Worm (Caenorhabditis elegans) whole organism, L3 larva: ENCODE results near the gene str-111.
A peak's percentile ranks its signal among the peaks of the same experiment; 100 is the strongest.

Source experiments
- R02D3.7 ChIP-seq: fragments of 150-350 bp; optimal IDR thresholded peaks from 2 replicates; lab custom pipeline; 2014; ENCODE audit warnings: missing biosample characterization, missing genetic modification characterization
- ZK546.5 ChIP-seq: sonication (generic microtip); optimal IDR thresholded peaks from 2 replicates; lab custom pipeline; 2017; ENCODE audit warnings: missing biosample characterization, missing genetic modification characterization
- aly-2 ChIP-seq: fragments of 150-350 bp; optimal IDR thresholded peaks from 2 replicates; lab custom pipeline; 2014; ENCODE audit warnings: missing biosample characterization, missing genetic modification characterization
- ceh-16 ChIP-seq: sonication (generic microtip); optimal IDR thresholded peaks from 2 replicates; lab custom pipeline; 2017; ENCODE audit warnings: missing biosample characterization, missing genetic modification characterization
- ceh-9 ChIP-seq: sonication (generic microtip); optimal IDR thresholded peaks from 2 replicates; lab custom pipeline; 2018; ENCODE audit warnings: missing biosample characterization, missing genetic modification characterization
- daf-12 ChIP-seq: fragments of 150-350 bp; optimal IDR thresholded peaks from 2 replicates; lab custom pipeline; 2014; ENCODE audit warnings: missing biosample characterization, missing genetic modification reagents, missing genetic modification characterization
- egl-27 ChIP-seq: sonication (generic microtip); optimal IDR thresholded peaks from 4 replicates; lab custom pipeline; 2017; ENCODE audit warnings: missing biosample characterization, missing genetic modification reagents, missing genetic modification characterization
- egl-5 ChIP-seq: fragments of 150-350 bp; optimal IDR thresholded peaks from 2 replicates; lab custom pipeline; 2017; ENCODE audit warnings: missing biosample characterization, missing genetic modification reagents, missing genetic modification characterization, inconsistent platforms
- elt-1 ChIP-seq: fragments of 150-350 bp; optimal IDR thresholded peaks from 2 replicates; lab custom pipeline; 2014; ENCODE audit warnings: missing biosample characterization, missing genetic modification characterization
- elt-2 ChIP-seq: sonication (generic microtip); optimal IDR thresholded peaks from 2 replicates; lab custom pipeline; 2016; ENCODE audit warnings: missing genetic modification reagents, mild to moderate bottlenecking, missing genetic modification characterization, missing compliant biosample characterization
- elt-3 ChIP-seq, 3 experiments: fragments of 150-350 bp in 1 of 3; sonication (generic microtip) in 2 of 3; optimal IDR thresholded peaks; 2 replicates in 2 of 3; 4 replicates in 1 of 3; lab custom pipeline; 2014 to 2017; ENCODE audit warnings: missing biosample characterization in 3 of 3, missing genetic modification characterization in 3 of 3
- eor-1 ChIP-seq, 2 experiments: fragments of 150-350 bp; optimal IDR thresholded peaks; 2 replicates each; lab custom pipeline; 2014 to 2018; ENCODE audit warnings: missing biosample characterization in 2 of 2, missing genetic modification characterization in 2 of 2
- fkh-10 ChIP-seq: sonication (generic microtip); optimal IDR thresholded peaks from 2 replicates; lab custom pipeline; 2017; ENCODE audit warnings: missing biosample characterization, missing genetic modification reagents, missing genetic modification characterization
- fos-1 ChIP-seq: fragments of 150-350 bp; optimal IDR thresholded peaks from 2 replicates; lab custom pipeline; 2014; ENCODE audit warnings: missing biosample characterization, missing genetic modification characterization
- hmg-11 ChIP-seq: sonication (generic microtip); optimal IDR thresholded peaks from 2 replicates; lab custom pipeline; 2016; ENCODE audit warnings: missing genetic modification characterization, missing compliant biosample characterization
- jun-1 ChIP-seq: fragments of 150-350 bp; optimal IDR thresholded peaks from 2 replicates; lab custom pipeline; 2014; ENCODE audit warnings: missing biosample characterization, missing genetic modification reagents, missing genetic modification characterization
- lin-15B ChIP-seq: fragments of 150-350 bp; optimal IDR thresholded peaks from 2 replicates; lab custom pipeline; 2014; ENCODE audit warnings: missing biosample characterization, missing genetic modification characterization
- lin-39 ChIP-seq: fragments of 150-350 bp; optimal IDR thresholded peaks from 2 replicates; lab custom pipeline; 2018; ENCODE audit warnings: missing biosample characterization, missing genetic modification reagents, missing genetic modification characterization
- lsy-12 ChIP-seq: sonication (generic microtip); optimal IDR thresholded peaks from 2 replicates; lab custom pipeline; 2016; ENCODE audit warnings: mild to moderate bottlenecking, missing genetic modification characterization, missing compliant biosample characterization
- mdl-1 ChIP-seq: fragments of 150-350 bp; optimal IDR thresholded peaks from 2 replicates; lab custom pipeline; 2014; ENCODE audit warnings: missing biosample characterization, missing genetic modification characterization
- nhr-12 ChIP-seq: fragments of 150-350 bp; optimal IDR thresholded peaks from 2 replicates; lab custom pipeline; 2014; ENCODE audit warnings: missing biosample characterization, missing genetic modification characterization
- nhr-23 ChIP-seq: fragments of 150-350 bp; optimal IDR thresholded peaks from 2 replicates; lab custom pipeline; 2014; ENCODE audit warnings: missing biosample characterization, missing genetic modification reagents, missing genetic modification characterization
- nhr-25 ChIP-seq: sonication (generic microtip); optimal IDR thresholded peaks from 2 replicates; lab custom pipeline; 2017; ENCODE audit warnings: missing biosample characterization, missing genetic modification characterization
- nhr-28 ChIP-seq: fragments of 150-350 bp; optimal IDR thresholded peaks from 2 replicates; lab custom pipeline; 2014; ENCODE audit warnings: missing biosample characterization, missing genetic modification characterization
- nhr-43 ChIP-seq: sonication (generic microtip); optimal IDR thresholded peaks from 2 replicates; lab custom pipeline; 2016; ENCODE audit warnings: mild to moderate bottlenecking, missing genetic modification characterization, missing compliant biosample characterization; ENCODE audit not compliant: poor library complexity, severe bottlenecking
- nhr-67 ChIP-seq: fragments of 150-350 bp; optimal IDR thresholded peaks from 2 replicates; lab custom pipeline; 2014; ENCODE audit warnings: missing biosample characterization, missing genetic modification characterization
- nhr-76 ChIP-seq: fragments of 150-350 bp; sonication (generic microtip); optimal IDR thresholded peaks from 5 replicates; lab custom pipeline; 2014; ENCODE audit warnings: missing biosample characterization, missing genetic modification characterization
- nhr-77 ChIP-seq: fragments of 150-350 bp; optimal IDR thresholded peaks from 2 replicates; lab custom pipeline; 2014; ENCODE audit warnings: missing biosample characterization, missing genetic modification characterization
- pha-4 ChIP-seq: fragments of 150-350 bp; optimal IDR thresholded peaks from 2 replicates; lab custom pipeline; 2014; ENCODE audit warnings: missing biosample characterization, missing genetic modification reagents, missing genetic modification characterization
- pqm-1 ChIP-seq: fragments of 150-350 bp; optimal IDR thresholded peaks from 2 replicates; lab custom pipeline; 2017; ENCODE audit warnings: missing biosample characterization, missing genetic modification characterization, inconsistent platforms
- skn-1 ChIP-seq: fragments of 150-350 bp; optimal IDR thresholded peaks from 2 replicates; lab custom pipeline; 2014; ENCODE audit warnings: missing biosample characterization, missing genetic modification characterization
- snpc-4 ChIP-seq: fragments of 150-350 bp; optimal IDR thresholded peaks from 2 replicates; lab custom pipeline; 2014; ENCODE audit warnings: missing biosample characterization, missing genetic modification characterization
- unc-39 ChIP-seq: sonication (generic microtip); optimal IDR thresholded peaks from 4 replicates; lab custom pipeline; 2017; ENCODE audit warnings: missing biosample characterization, missing genetic modification characterization
- ztf-11 ChIP-seq: fragments of 150-350 bp; optimal IDR thresholded peaks from 2 replicates; lab custom pipeline; 2014; ENCODE audit warnings: missing biosample characterization, missing genetic modification characterization
- ztf-4 ChIP-seq: fragments of 150-350 bp; optimal IDR thresholded peaks from 2 replicates; lab custom pipeline; 2014; ENCODE audit warnings: missing biosample characterization, missing genetic modification characterization

str-111 gene

DNA sequence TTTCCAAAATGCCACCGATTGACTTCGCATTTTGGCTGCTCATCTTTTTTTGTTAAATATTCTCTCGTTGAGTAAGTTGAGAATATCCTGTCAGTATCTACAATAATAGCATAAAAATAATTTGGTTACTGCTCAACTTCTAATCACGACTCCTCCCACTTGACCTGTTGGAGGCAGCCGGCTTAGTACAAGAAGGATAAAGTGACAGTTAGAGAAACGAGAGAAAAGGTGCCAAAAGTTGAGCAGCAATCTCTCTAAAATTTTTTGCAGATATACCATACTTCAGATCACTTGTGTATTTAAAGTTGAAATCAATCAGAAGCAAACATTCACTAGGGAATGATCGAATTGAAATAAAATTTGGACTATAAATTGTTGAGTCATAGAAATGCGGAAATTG lies 44.2 kb downstream of the str-111 start, which contains the start of gene nhr-111:
TSS of gene nhr-111 (minus strand) at position 101 of the 400 bp plus-strand sequence.
- TF ChIP-seq ztf-4 (tag; lab: Kevin White, UChicago) (no peak), fkh-10 (no peak), elt-2 (tag; lab: Kevin White, UChicago) (no peak), eor-1 (tag; optimal IDR thresholded peaks at IDR 0.05; lab: Kevin White, UChicago) (no peak), nhr-76 (no peak), nhr-43 (tag; lab: Kevin White, UChicago) (no peak), nhr-12 (tag; lab: Kevin White, UChicago) (no peak), ceh-9 (tag; lab: Kevin White, UChicago) (no peak), nhr-28 (tag; lab: Kevin White, UChicago) (no peak), egl-5 (tag; lab: Kevin White, UChicago) (no peak), jun-1 (no peak), elt-1 (no peak), fos-1 (tag; lab: Kevin White, UChicago) (no peak), mdl-1 (no peak), R02D3.7 (tag; lab: Kevin White, UChicago) (no peak), nhr-77 (tag; lab: Kevin White, UChicago) (no peak), ceh-16 (no peak)

- TF ChIP-seq R02D3.7 (tag; lab: Kevin White, UChicago): no peak
- no peak for TF ChIP-seq ceh-16
- peak; percentile 56 for TF ChIP-seq pha-4 (tag; lab: Kevin White, UChicago)
- peak; percentile 1 for TF ChIP-seq pqm-1
Measured at ce11 chrV:16121451-16121850, 47.5 kb downstream of the str-111 start.

DNA sequence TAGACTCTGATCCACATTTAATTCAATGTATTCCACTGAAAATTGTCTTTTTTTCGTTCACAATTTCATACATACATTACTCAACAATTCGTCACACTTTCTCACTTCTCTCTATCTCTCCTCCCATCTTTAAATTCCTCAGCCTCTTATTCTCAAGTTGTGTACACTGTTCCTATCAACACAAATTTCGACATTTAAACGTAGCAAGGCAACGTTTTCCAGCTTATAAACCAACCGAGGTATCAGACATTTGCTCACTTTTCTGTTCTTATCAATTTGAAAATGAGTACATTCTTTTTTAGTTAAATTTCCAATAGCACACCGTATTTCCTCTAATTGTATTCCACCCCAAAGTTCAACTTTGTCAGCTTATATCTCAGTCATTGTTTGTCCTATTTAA lies 48.0 kb downstream of the str-111 start, which contains the start of gene skr-3:
TSS of gene skr-3 (plus strand) at position 163 of the 400 bp plus-strand sequence.
- peak; percentile 67 for TF ChIP-seq elt-2 (tag; lab: Kevin White, UChicago)
- no peak for TF ChIP-seq lsy-12 (tag; lab: Kevin White, UChicago)
- peak; percentile 57 for TF ChIP-seq pha-4 (tag; lab: Kevin White, UChicago)
- TF ChIP-seq skn-1 (tag; lab: Kevin White, UChicago): no peak

DNA sequence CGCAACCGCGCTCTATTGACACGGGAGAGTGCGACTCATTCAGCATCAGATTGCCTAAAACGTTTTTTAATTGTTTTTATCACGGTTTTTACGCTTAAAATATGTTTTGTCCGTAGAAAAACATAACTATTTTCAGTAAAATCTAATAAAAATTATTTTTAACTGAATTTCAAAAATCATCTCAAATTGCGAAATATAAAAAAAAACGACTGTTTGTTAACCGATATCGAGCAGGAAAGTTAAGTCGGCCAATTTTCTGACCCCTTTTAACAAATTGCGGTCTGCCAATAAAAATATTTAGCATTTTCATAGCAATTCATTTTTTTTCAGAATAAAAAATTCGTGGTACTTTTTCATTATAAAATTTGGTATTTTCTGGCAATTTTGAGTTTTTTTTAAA lies 48.4 kb downstream of the str-111 start:
- no peak for TF ChIP-seq fos-1 (tag; lab: Kevin White, UChicago)
- no peak for TF ChIP-seq aly-2 (tag; lab: Kevin White, UChicago)
- no peak for TF ChIP-seq nhr-76
- no peak for TF ChIP-seq ztf-11
- no peak for TF ChIP-seq elt-2 (tag; lab: Kevin White, UChicago)
- TF ChIP-seq elt-1: no peak
- TF ChIP-seq egl-5 (tag; lab: Kevin White, UChicago): no peak
- no peak for TF ChIP-seq ZK546.5 (tag; lab: Kevin White, UChicago)
- no peak for TF ChIP-seq jun-1
- no peak for TF ChIP-seq skn-1 (tag; lab: Kevin White, UChicago)
- TF ChIP-seq snpc-4 (tag; lab: Kevin White, UChicago): no peak
- no peak for TF ChIP-seq nhr-28 (tag; lab: Kevin White, UChicago)
- no peak for TF ChIP-seq elt-3 (tag; optimal IDR thresholded peaks at IDR 0.05; lab: Kevin White, UChicago)
- TF ChIP-seq nhr-23 (tag; lab: Kevin White, UChicago): no peak
- TF ChIP-seq ztf-4 (tag; lab: Kevin White, UChicago): no peak

ce11 chrV:16118601-16119000 lies 50.3 kb downstream of the str-111 start, which contains the start of gene str-103:
Gene str-103, minus strand, starts transcription at chrV:16118701.
- TF ChIP-seq lin-39 (tag; lab: Kevin White, UChicago): no peak
- no peak for TF ChIP-seq nhr-76
- TF ChIP-seq daf-12 (tag; lab: Kevin White, UChicago): no peak
- no peak for TF ChIP-seq aly-2 (tag; lab: Kevin White, UChicago)
- TF ChIP-seq ztf-4 (tag; lab: Kevin White, UChicago): no peak
- no peak for TF ChIP-seq egl-27 (tag; lab: Kevin White, UChicago)
- no peak for TF ChIP-seq nhr-25
- no peak for TF ChIP-seq lin-15B (tag; lab: Kevin White, UChicago)
- no peak for TF ChIP-seq hmg-11
- no peak for TF ChIP-seq unc-39 (tag; lab: Kevin White, UChicago)
- no peak for TF ChIP-seq fkh-10
- TF ChIP-seq elt-1: no peak
- no peak for TF ChIP-seq nhr-77 (tag; lab: Kevin White, UChicago)
- TF ChIP-seq nhr-67 (tag; lab: Kevin White, UChicago): no peak
- TF ChIP-seq skn-1 (tag; lab: Kevin White, UChicago): no peak
